Worm (Caenorhabditis elegans): Measurements from ENCODE around the gene srw-123.

DNA sequence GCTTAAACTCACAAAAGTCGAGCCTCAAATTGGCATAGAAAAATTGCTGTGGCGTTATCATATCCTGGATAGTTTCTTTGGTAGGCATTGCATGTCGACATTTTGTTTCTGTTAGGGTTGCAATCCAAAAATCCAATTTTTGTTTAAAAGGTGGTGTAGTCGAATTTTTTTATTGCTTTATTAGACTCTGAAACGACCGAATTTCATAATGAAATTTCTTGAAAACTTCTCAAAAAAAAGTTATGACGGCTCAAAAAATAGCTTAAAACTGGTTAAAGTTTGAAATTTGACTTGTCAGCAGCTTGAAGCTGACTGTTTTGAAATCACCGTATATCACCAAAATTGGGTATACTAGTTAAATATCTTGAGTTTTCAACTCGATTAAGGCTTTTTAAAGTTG lies 33.8 kb downstream of the srw-123 start, which contains the start of gene srw-143:
- TF ChIP-seq nhr-84 (tag; optimal IDR thresholded peaks at IDR 0.05) (no peak), pax-3 (tag; optimal IDR thresholded peaks at IDR 0.05) (no peak), pqm-1 (tag; optimal IDR thresholded peaks at IDR 0.05) (no peak), ztf-4 (tag; optimal IDR thresholded peaks at IDR 0.05) (no peak), tbx-2 (tag; optimal IDR thresholded peaks at IDR 0.05) (no peak), mdl-1 (tag; optimal IDR thresholded peaks at IDR 0.05) (no peak), C04F5.9 (tag; optimal IDR thresholded peaks at IDR 0.05) (no peak), nhr-77 (tag; optimal IDR thresholded peaks at IDR 0.05) (no peak), fkh-10 (GFP tag; optimal IDR thresholded peaks at IDR 0.05) (no peak), snpc-4 (tag; optimal IDR thresholded peaks at IDR 0.05) (no peak)

Data from whole organism, L1 larva.